Worm (Caenorhabditis elegans): ENCODE data around the gene lgc-37.

The lgc-37 gene

ce11 chrIII:12783878-12784277 lies 1.1 kb upstream of the lgc-37 start:
- TF ChIP-seq nhr-232 (tag; optimal IDR thresholded peaks at IDR 0.05) (no peak), unc-42 (tag; optimal IDR thresholded peaks at IDR 0.05) (peak; percentile 9)

- TF ChIP-seq nfya-1 (tag; optimal IDR thresholded peaks at IDR 0.05) (peak; percentile 67), ceh-22 (tag; optimal IDR thresholded peaks at IDR 0.05) (no peak), ahr-1 (tag; optimal IDR thresholded peaks at IDR 0.05) (no peak), rnt-1 (tag; optimal IDR thresholded peaks at IDR 0.05) (no peak)
These were observed 473 bp downstream of the lgc-37 start for ce11 chrIII:12785427-12785826.

ce11 chrIII:12788239-12788638 lies 3.3 kb downstream of the lgc-37 start:
- no peak for TF ChIP-seq ref-2 (tag; optimal IDR thresholded peaks at IDR 0.05)
- no peak for TF ChIP-seq syd-9 (tag; optimal IDR thresholded peaks at IDR 0.05)

ce11 chrIII:12789420-12789819 lies 4.5 kb downstream of the lgc-37 start, which contains the start of gene BE10.1:
TSS of gene BE10.1 (minus strand) at chrIII:12789520.
- TF ChIP-seq ahr-1 (tag; optimal IDR thresholded peaks at IDR 0.05) (no peak), sox-2 (GFP tag; IDR thresholded peaks at IDR 0.05) (no peak), elt-2 (tag; optimal IDR thresholded peaks at IDR 0.05) (no peak), odd-2 (tag; optimal IDR thresholded peaks at IDR 0.05) (no peak), ceh-18 (tag; optimal IDR thresholded peaks at IDR 0.05) (no peak), hlh-15 (tag; optimal IDR thresholded peaks at IDR 0.05) (no peak), fkh-10 (GFP tag; optimal IDR thresholded peaks at IDR 0.05) (no peak), ceh-22 (tag; optimal IDR thresholded peaks at IDR 0.05) (no peak), nfya-1 (tag; optimal IDR thresholded peaks at IDR 0.05) (no peak), T23F11.4 (GFP tag; optimal IDR thresholded peaks at IDR 0.05) (no peak), ceh-34 (tag; optimal IDR thresholded peaks at IDR 0.05) (no peak), pax-1 (tag; optimal IDR thresholded peaks at IDR 0.05) (no peak), ceh-24 (tag; optimal IDR thresholded peaks at IDR 0.05) (no peak)

ce11 chrIII:12794200-12794599 lies 9.2 kb downstream of the lgc-37 start:
- no peak for TF ChIP-seq elt-4 (tag; optimal IDR thresholded peaks at IDR 0.05)
- TF ChIP-seq T23F11.4 (GFP tag; optimal IDR thresholded peaks at IDR 0.05): no peak
- TF ChIP-seq C38D4.7 (GFP tag; optimal IDR thresholded peaks at IDR 0.05): no peak
- TF ChIP-seq tbx-2 (tag; optimal IDR thresholded peaks at IDR 0.05): no peak
- TF ChIP-seq ceh-14 (tag; optimal IDR thresholded peaks at IDR 0.05): no peak
- TF ChIP-seq K02D7.2 (tag; optimal IDR thresholded peaks at IDR 0.05): no peak
- TF ChIP-seq pha-2 (tag; optimal IDR thresholded peaks at IDR 0.05): no peak
- no peak for TF ChIP-seq che-1 (tag; optimal IDR thresholded peaks at IDR 0.05)
- no peak for TF ChIP-seq pros-1 (tag; optimal IDR thresholded peaks at IDR 0.05)
- TF ChIP-seq sox-4 (tag; optimal IDR thresholded peaks at IDR 0.05): no peak
- no peak for TF ChIP-seq pha-4 (tag; optimal IDR thresholded peaks at IDR 0.05)
- TF ChIP-seq madf-2 (tag; optimal IDR thresholded peaks at IDR 0.05): no peak
- TF ChIP-seq ceh-18 (tag; optimal IDR thresholded peaks at IDR 0.05): no peak
- TF ChIP-seq hlh-8 (tag; optimal IDR thresholded peaks at IDR 0.05): no peak

- TF ChIP-seq ceh-24 (tag; optimal IDR thresholded peaks at IDR 0.05): no peak
- TF ChIP-seq fkh-10 (GFP tag; optimal IDR thresholded peaks at IDR 0.05): no peak
- no peak for TF ChIP-seq ceh-48 (tag; optimal IDR thresholded peaks at IDR 0.05)
- no peak for TF ChIP-seq eyg-1 (tag; optimal IDR thresholded peaks at IDR 0.05)
- TF ChIP-seq ceh-30 (tag; optimal IDR thresholded peaks at IDR 0.05): no peak
These were observed 13.5 kb downstream of the lgc-37 start, which contains the start of gene agmo-1 for ce11 chrIII:12798469-12798868. TSS of gene agmo-1 (minus strand) at chrIII:12798569.
